Worm (Caenorhabditis elegans): ENCODE data around the gene B0432.14.

ce11 chrII:278636-279035 lies 14.5 kb downstream of the B0432.14 start, which contains the start of gene B0432.8:
- TF ChIP-seq ztf-29 (GFP tag; IDR thresholded peaks at IDR 0.05) (no peak), med-1 (GFP tag; optimal IDR thresholded peaks at IDR 0.05; ENCODE audit: insufficient read depth) (no peak), ref-1 (GFP tag; conservative IDR thresholded peaks at IDR 0.05) (no peak), ztf-23 (GFP tag; IDR thresholded peaks at IDR 0.05) (no peak), flt-1 (GFP tag; IDR thresholded peaks at IDR 0.05) (no peak), T22C8.4 (GFP tag; IDR thresholded peaks at IDR 0.05) (no peak)
